Fruit fly (Drosophila melanogaster) whole organism, embryonic: ENCODE measurements around the gene mask.
A peak's percentile ranks its signal among the peaks of the same experiment; 100 is the strongest.

ENCODE experiments used
- ATbp ChIP-seq: fragments of 200-800 bp; sonication (Bioruptor generic); optimal IDR thresholded peaks from 2 replicates; lab custom pipeline; 2017; ENCODE audit warnings: missing biosample characterization, mild to moderate bottlenecking, missing genetic modification characterization, missing genetic modification reagents
- Aef1 ChIP-seq: fragments of 200-800 bp; sonication (Bioruptor generic); IDR thresholded peaks from 3 replicates; pipeline ENCODE4 v1.3.6; 2022; ENCODE audit warnings: missing biosample characterization, missing genetic modification characterization
- B-H1 ChIP-seq: fragments of 200-800 bp; sonication (Bioruptor generic); IDR thresholded peaks from 3 replicates; pipeline ENCODE4 v1.3.6; 2022; ENCODE audit warnings: missing biosample characterization, missing genetic modification characterization
- CG10366 ChIP-seq: fragments of 200-800 bp; sonication (Bioruptor generic); IDR thresholded peaks from 2 replicates; pipeline ENCODE4 v1.3.6; 2022; ENCODE audit warnings: missing biosample characterization, missing genetic modification characterization
- CG10462 ChIP-seq: fragments of 200-800 bp; sonication (Bioruptor generic); optimal IDR thresholded peaks from 2 replicates; lab custom pipeline; 2016; ENCODE audit warnings: missing biosample characterization, missing genetic modification characterization
- CG14667 ChIP-seq: fragments of 200-800 bp; sonication (Bioruptor generic); IDR thresholded peaks from 2 replicates; pipeline ENCODE4 v1.3.6; 2022; ENCODE audit warnings: missing biosample characterization, missing genetic modification characterization
- CG15269 ChIP-seq: fragments of 200-800 bp; sonication (Bioruptor generic); optimal IDR thresholded peaks from 2 replicates; lab custom pipeline; 2018; ENCODE audit warnings: missing biosample characterization, mild to moderate bottlenecking, missing genetic modification characterization, moderate library complexity
- CG15514 ChIP-seq: fragments of 200-800 bp; sonication (Bioruptor generic); optimal IDR thresholded peaks from 3 replicates; lab custom pipeline; 2017; ENCODE audit warnings: missing biosample characterization, missing genetic modification characterization, mild to moderate bottlenecking, moderate library complexity, missing genetic modification reagents
- CG1602 ChIP-seq: fragments of 200-800 bp; sonication (Bioruptor generic); optimal IDR thresholded peaks from 3 replicates; lab custom pipeline; 2016; ENCODE audit warnings: missing biosample characterization, missing genetic modification characterization
- CG16813 ChIP-seq: fragments of 200-800 bp; sonication (Bioruptor generic); IDR thresholded peaks from 3 replicates; pipeline ENCODE4 v1.3.6; 2022; ENCODE audit warnings: missing biosample characterization, missing genetic modification characterization; ENCODE audit not compliant: partially characterized antibody
- CG17568 ChIP-seq: fragments of 200-800 bp; sonication (Bioruptor generic); optimal IDR thresholded peaks from 2 replicates; lab custom pipeline; 2018; ENCODE audit warnings: missing biosample characterization, mild to moderate bottlenecking, missing genetic modification characterization, moderate library complexity
- CG1832 ChIP-seq: fragments of 200-800 bp; sonication (Bioruptor generic); optimal IDR thresholded peaks from 2 replicates; lab custom pipeline; 2017; ENCODE audit warnings: missing biosample characterization, mild to moderate bottlenecking, missing genetic modification characterization, inconsistent platforms
- CG18619 ChIP-seq: fragments of 200-800 bp; sonication (Bioruptor generic); optimal IDR thresholded peaks from 3 replicates; lab custom pipeline; 2017; ENCODE audit warnings: missing biosample characterization, mild to moderate bottlenecking, missing genetic modification characterization
- CG3407 ChIP-seq: fragments of 200-800 bp; sonication (Bioruptor generic); optimal IDR thresholded peaks from 2 replicates; lab custom pipeline; 2018; ENCODE audit warnings: missing biosample characterization, mild to moderate bottlenecking, missing genetic modification characterization
- CG4404 ChIP-seq: fragments of 200-800 bp; sonication (Bioruptor generic); IDR thresholded peaks from 2 replicates; pipeline ENCODE4 v1.3.6; 2022; ENCODE audit warnings: missing biosample characterization, missing genetic modification characterization
- CG4820 ChIP-seq: fragments of 200-800 bp; sonication (Bioruptor generic); optimal IDR thresholded peaks from 3 replicates; lab custom pipeline; 2016; ENCODE audit warnings: missing biosample characterization, missing genetic modification characterization
- CG6654 ChIP-seq: fragments of 200-800 bp; sonication (Bioruptor generic); optimal IDR thresholded peaks from 2 replicates; lab custom pipeline; 2017; ENCODE audit warnings: missing biosample characterization, mild to moderate bottlenecking, missing genetic modification characterization
- CG6689 ChIP-seq: fragments of 200-800 bp; sonication (Bioruptor generic); IDR thresholded peaks from 2 replicates; pipeline ENCODE4 v1.3.6; 2022; ENCODE audit warnings: missing biosample characterization, missing genetic modification characterization
- CG7963 ChIP-seq: fragments of 200-800 bp; sonication (Bioruptor generic); IDR thresholded peaks from 3 replicates; pipeline ENCODE4 v1.3.6; 2022; ENCODE audit warnings: missing biosample characterization, missing genetic modification characterization; ENCODE audit not compliant: partially characterized antibody
- CHES-1-like ChIP-seq: fragments of 200-800 bp; sonication (Bioruptor generic); optimal IDR thresholded peaks from 2 replicates; lab custom pipeline; 2016; ENCODE audit warnings: missing biosample characterization, missing genetic modification characterization
- CkIIα-i1 ChIP-seq: fragments of 200-800 bp; sonication (Bioruptor generic); IDR thresholded peaks from 2 replicates; pipeline ENCODE4 v1.3.6; 2022; ENCODE audit warnings: missing biosample characterization, missing genetic modification characterization
- CoRest ChIP-seq: fragments of 200-800 bp; sonication (Bioruptor generic); optimal IDR thresholded peaks from 3 replicates; lab custom pipeline; 2018; ENCODE audit warnings: missing biosample characterization, mild to moderate bottlenecking, missing genetic modification characterization, moderate library complexity
- Dad ChIP-seq: fragments of 200-800 bp; sonication (Bioruptor generic); optimal IDR thresholded peaks from 3 replicates; lab custom pipeline; 2016; ENCODE audit warnings: missing biosample characterization, missing genetic modification characterization
- Ets97D ChIP-seq: fragments of 200-800 bp; sonication (Bioruptor generic); optimal IDR thresholded peaks from 3 replicates; lab custom pipeline; 2016; ENCODE audit warnings: missing biosample characterization, missing genetic modification characterization
- Fer3 ChIP-seq: fragments of 200-800 bp; sonication (Bioruptor generic); optimal IDR thresholded peaks from 2 replicates; lab custom pipeline; 2018; ENCODE audit warnings: missing biosample characterization, mild to moderate bottlenecking, missing genetic modification characterization, moderate library complexity
- Hr78 ChIP-seq, 2 experiments: fragments of 200-800 bp in 1 of 2; fragments of >200 bp in 1 of 2; sonication (Bioruptor generic) in 1 of 2; optimal IDR thresholded peaks; 2 replicates each; lab custom pipeline; 2017 to 2019; ENCODE audit warnings: missing biosample characterization in 2 of 2, missing genetic modification characterization in 2 of 2, mild to moderate bottlenecking in 1 of 2, moderate library complexity in 1 of 2
- Kr ChIP-seq: fragments of 200-800 bp; sonication (Bioruptor generic); optimal IDR thresholded peaks from 2 replicates; lab custom pipeline; 2017; ENCODE audit warnings: missing biosample characterization, mild to moderate bottlenecking, missing genetic modification characterization
- Oaz ChIP-seq: fragments of 200-800 bp; sonication (Bioruptor generic); IDR thresholded peaks from 2 replicates; pipeline ENCODE4 v1.3.6; 2022; ENCODE audit warnings: missing biosample characterization, missing genetic modification characterization
- Poxn ChIP-seq: fragments of 200-800 bp; sonication (Bioruptor generic); IDR thresholded peaks from 2 replicates; pipeline ENCODE4 v1.3.6; 2022; ENCODE audit warnings: missing biosample characterization, missing genetic modification characterization
- Rx ChIP-seq: fragments of 200-800 bp; sonication (Bioruptor generic); IDR thresholded peaks from 2 replicates; pipeline ENCODE4 v1.3.6; 2022; ENCODE audit warnings: missing biosample characterization, missing genetic modification characterization
- YL-1 ChIP-seq: fragments of 200-800 bp; sonication (Bioruptor generic); optimal IDR thresholded peaks from 3 replicates; lab custom pipeline; 2017; ENCODE audit warnings: missing biosample characterization, mild to moderate bottlenecking, missing genetic modification characterization
- cg ChIP-seq: fragments of 200-800 bp; sonication (Bioruptor generic); optimal IDR thresholded peaks from 3 replicates; lab custom pipeline; 2019; ENCODE audit warnings: missing biosample characterization, mild to moderate bottlenecking, missing genetic modification characterization, moderate library complexity
- danr ChIP-seq: fragments of 200-800 bp; sonication (Bioruptor generic); IDR thresholded peaks from 2 replicates; pipeline ENCODE4 v1.3.6; 2022; ENCODE audit warnings: missing biosample characterization, missing genetic modification characterization
- dpn ChIP-seq, 2 experiments: fragments of 200-800 bp; sonication (Bioruptor generic); optimal IDR thresholded peaks; 3 replicates each; lab custom pipeline; 2016; ENCODE audit warnings: missing biosample characterization in 2 of 2, missing genetic modification characterization in 2 of 2
- fu2 ChIP-seq: fragments of 200-800 bp; sonication (Bioruptor generic); optimal IDR thresholded peaks from 2 replicates; lab custom pipeline; 2016; ENCODE audit warnings: missing biosample characterization, missing genetic modification characterization
- gce ChIP-seq: fragments of 200-800 bp; sonication (Bioruptor generic); IDR thresholded peaks from 3 replicates; pipeline ENCODE4 v1.3.6; 2022; ENCODE audit warnings: missing biosample characterization, missing genetic modification characterization
- gro ChIP-seq: fragments of 200-800 bp; sonication (Bioruptor generic); optimal IDR thresholded peaks from 2 replicates; lab custom pipeline; 2016; ENCODE audit warnings: missing biosample characterization, missing genetic modification characterization
- gsb-n ChIP-seq: fragments of 200-800 bp; sonication (Bioruptor generic); optimal IDR thresholded peaks from 3 replicates; lab custom pipeline; 2018; ENCODE audit warnings: missing biosample characterization, mild to moderate bottlenecking, missing genetic modification characterization
- ham ChIP-seq: fragments of 200-800 bp; sonication (Bioruptor generic); IDR thresholded peaks from 2 replicates; pipeline ENCODE4 v1.3.6; 2022; ENCODE audit warnings: missing biosample characterization, missing genetic modification characterization
- hb ChIP-seq: fragments of 200-800 bp; sonication (Bioruptor generic); IDR thresholded peaks from 3 replicates; pipeline ENCODE4 v1.3.6; 2022; ENCODE audit warnings: missing biosample characterization, missing genetic modification characterization; ENCODE audit not compliant: partially characterized antibody
- ind ChIP-seq: fragments of 200-800 bp; sonication (Bioruptor generic); optimal IDR thresholded peaks from 3 replicates; lab custom pipeline; 2016; ENCODE audit warnings: missing biosample characterization, missing genetic modification characterization
- jumu ChIP-seq: fragments of 200-800 bp; sonication (Bioruptor generic); optimal IDR thresholded peaks from 3 replicates; lab custom pipeline; 2016; ENCODE audit warnings: missing biosample characterization, missing genetic modification characterization
- ken ChIP-seq: fragments of 200-800 bp; sonication (Bioruptor generic); IDR thresholded peaks from 3 replicates; pipeline ENCODE4 v1.3.6; 2022; ENCODE audit warnings: missing biosample characterization, missing genetic modification characterization
- nmo ChIP-seq: fragments of 200-800 bp; sonication (Bioruptor generic); optimal IDR thresholded peaks from 2 replicates; lab custom pipeline; 2018; ENCODE audit warnings: missing biosample characterization, mild to moderate bottlenecking, missing genetic modification characterization, moderate library complexity
- pzg ChIP-seq: fragments of 200-800 bp; sonication (Bioruptor generic); optimal IDR thresholded peaks from 3 replicates; lab custom pipeline; 2018; ENCODE audit warnings: missing biosample characterization, mild to moderate bottlenecking, missing genetic modification characterization, moderate library complexity
- run ChIP-seq: fragments of 200-800 bp; sonication (Bioruptor generic); optimal IDR thresholded peaks from 3 replicates; lab custom pipeline; 2018; ENCODE audit warnings: missing biosample characterization, mild to moderate bottlenecking, missing genetic modification characterization
- toy ChIP-seq: fragments of 200-800 bp; sonication (Bioruptor generic); IDR thresholded peaks from 2 replicates; pipeline ENCODE4 v1.3.6; 2022; ENCODE audit warnings: missing biosample characterization, missing genetic modification characterization
- twi ChIP-seq: fragments of 200-800 bp; optimal IDR thresholded peaks from 2 replicates; lab custom pipeline; 2019; ENCODE audit warnings: missing biosample characterization, mild to moderate bottlenecking, missing genetic modification characterization, moderate library complexity

The mask gene

dm6 chr3R:24221334-24222302 lies 8.7 kb upstream of the mask start, which contains the start of gene twin (continued):
- TF ChIP-seq CG18619 (GFP tag; lab: Kevin White, UChicago) (peak; percentile 57), jumu (GFP tag; lab: Kevin White, UChicago) (peak; percentile 71), hb (GFP tag; lab: Robert Waterston, UW) (no peak), CG6689 (GFP tag; lab: Robert Waterston, UW) (peak; percentile 53), pzg (GFP tag; lab: Kevin White, UChicago) (peak; percentile 68), twi (tag; lab: Kevin White, UChicago) (peak; percentile 38), Hr78 (GFP tag; optimal IDR thresholded peaks at IDR 0.05; lab: Kevin White, UChicago) (no peak), CG14667 (GFP tag; lab: Robert Waterston, UW) (0 out of 2 replicates have a peak, but pooled peaks have one; percentile 6), CG10366 (GFP tag; lab: Robert Waterston, UW) (peak; percentile 37; the same call in 1 of the 2 replicates), CG6654 (GFP tag; lab: Kevin White, UChicago) (no peak), cg (GFP tag; lab: Kevin White, UChicago) (peak; percentile 91), Oaz (GFP tag; lab: Robert Waterston, UW) (0 out of 2 replicates have a peak, but pooled peaks have one; percentile 40), CG3407 (GFP tag; lab: Kevin White, UChicago) (no peak), danr (0 out of 2 replicates have a peak, but pooled peaks have one; percentile 35), CG16813 (GFP tag; lab: Robert Waterston, UW) (peak; percentile 73), Kr (GFP tag; lab: Kevin White, UChicago) (no peak), ham (GFP tag; lab: Robert Waterston, UW) (no peak), CG7963 (GFP tag; lab: Robert Waterston, UW) (0 out of 3 replicates have a peak, but pooled peaks have one; percentile 48), CG1832 (no peak), CG15514 (GFP tag; lab: Kevin White, UChicago) (peak; percentile 67), gce (GFP tag; lab: Robert Waterston, UW) (no peak), gro (peak; percentile 39), gsb-n (tag; lab: Kevin White, UChicago) (no peak), Poxn (GFP tag; lab: Robert Waterston, UW) (0 out of 2 replicates have a peak, but pooled peaks have one; percentile 22), CoRest (peak; percentile 72), fu2 (GFP tag; lab: Kevin White, UChicago) (peak; percentile 52), Fer3 (peak; percentile 52), Ets97D (GFP tag; lab: Kevin White, UChicago) (peak; percentile 79), ken (peak; percentile 64; the same call in 1 of the 3 replicates), dpn (GFP tag; optimal IDR thresholded peaks at IDR 0.05; lab: Kevin White, UChicago) (peak; percentile 65 to 67), B-H1 (GFP tag; lab: Robert Waterston, UW) (peak; percentile 47; the same call in 1 of the 3 replicates), YL-1 (GFP tag; lab: Kevin White, UChicago) (peak; percentile 69), Rx (GFP tag; lab: Robert Waterston, UW) (no peak), CG4404 (GFP tag; lab: Robert Waterston, UW) (no peak), Aef1 (0 out of 3 replicates have a peak, but pooled peaks have one; percentile 23), toy (GFP tag; lab: Robert Waterston, UW) (no peak), CG15269 (tag; lab: Kevin White, UChicago) (peak; percentile 61), CG1602 (GFP tag; lab: Kevin White, UChicago) (peak; percentile 57), ATbp (GFP tag; lab: Kevin White, UChicago) (no peak), Dad (GFP tag; lab: Kevin White, UChicago) (peak; percentile 54), run (tag; lab: Kevin White, UChicago) (no peak), CHES-1-like (peak; percentile 72), CG17568 (GFP tag; lab: Kevin White, UChicago) (no peak), CG10462 (no peak), ind (GFP tag; lab: Kevin White, UChicago) (peak; percentile 64), CG4820 (GFP tag; lab: Kevin White, UChicago) (peak; percentile 21), CkIIα-i1 (no peak), nmo (peak; percentile 75)
